Worm (Caenorhabditis elegans) whole organism, early embryonic: Measurements from ENCODE around the gene fbxa-78.
"Not testable (repeated sequence)": the region's sequence is repeated elsewhere in the genome, so short reads cannot be mapped to it uniquely, and the experiment has no call there.

ENCODE experiments used
- F13C5.2 ChIP-seq: sonication (generic microtip); optimal IDR thresholded peaks from 2 replicates; lab custom pipeline; 2017; ENCODE audit warnings: mild to moderate bottlenecking, missing genetic modification characterization, inconsistent platforms, missing compliant biosample characterization
- ama-1 ChIP-seq: fragments of 150-350 bp; optimal IDR thresholded peaks from 2 replicates; lab custom pipeline; 2014
- ceh-13 ChIP-seq: fragments of 200-800 bp; sonication (Bioruptor generic); optimal IDR thresholded peaks from 2 replicates; lab custom pipeline; 2018; ENCODE audit warnings: mild to moderate bottlenecking, missing genetic modification characterization, missing compliant biosample characterization
- flt-1 ChIP-seq: fragments of 200-800 bp; sonication (Bioruptor generic); IDR thresholded peaks from 2 replicates; pipeline ENCODE4 v1.3.6; 2022; ENCODE audit warnings: missing genetic modification characterization, missing compliant biosample characterization
- hmg-4 ChIP-seq: fragments of 200-800 bp; sonication (Bioruptor generic); optimal IDR thresholded peaks from 2 replicates; lab custom pipeline; 2018; ENCODE audit warnings: mild to moderate bottlenecking, missing genetic modification characterization, missing compliant biosample characterization
- pes-1 ChIP-seq: fragments of 200-800 bp; sonication (Bioruptor generic); IDR thresholded peaks from 2 replicates; pipeline ENCODE4 v1.3.6; 2022; ENCODE audit warnings: missing genetic modification reagents, missing genetic modification characterization, missing compliant biosample characterization
- scrt-1 ChIP-seq: fragments of 200-800 bp; sonication (Bioruptor generic); IDR thresholded peaks from 2 replicates; pipeline ENCODE4 v1.3.6; 2022; ENCODE audit warnings: missing genetic modification characterization, missing compliant biosample characterization
- tbx-11 ChIP-seq: fragments of 200-800 bp; sonication (Bioruptor generic); IDR thresholded peaks from 2 replicates; pipeline ENCODE4 v1.3.6; 2022; ENCODE audit warnings: missing genetic modification characterization, missing compliant biosample characterization
- tbx-37 ChIP-seq: fragments of 200-800 bp; sonication (Bioruptor generic); conservative IDR thresholded peaks from 2 replicates; pipeline ENCODE4 v1.3.6; 2022; ENCODE audit warnings: missing genetic modification reagents, missing genetic modification characterization, missing compliant biosample characterization
- tra-4 ChIP-seq: sonication (generic microtip); optimal IDR thresholded peaks from 2 replicates; lab custom pipeline; 2017; ENCODE audit warnings: missing genetic modification characterization, missing compliant biosample characterization

ce11 chrIII:1258358-1258757 is at the start of gene fbxa-78:
- TF ChIP-seq flt-1 (GFP tag; lab: Robert Waterston, UW); ama-1; ceh-13; tbx-37 (GFP tag; lab: Robert Waterston, UW); pes-1 (GFP tag; lab: Robert Waterston, UW); scrt-1 (GFP tag; lab: Robert Waterston, UW); hmg-4; tra-4 (tag; lab: Kevin White, UChicago); F13C5.2; tbx-11 (GFP tag; lab: Robert Waterston, UW): not testable (repeated sequence)
